Fruit fly (Drosophila melanogaster) whole organism, embryonic: ENCODE data around the gene CG4230.

Experiments
- Asciz ChIP-seq: fragments of 200-800 bp; sonication (Bioruptor generic); optimal IDR thresholded peaks from 2 replicates; lab custom pipeline; 2017; ENCODE audit warnings: missing biosample characterization, mild to moderate bottlenecking, missing genetic modification characterization, missing genetic modification reagents
- CG10366 ChIP-seq: fragments of 200-800 bp; sonication (Bioruptor generic); IDR thresholded peaks from 2 replicates; pipeline ENCODE4 v1.3.6; 2022; ENCODE audit warnings: missing biosample characterization, missing genetic modification characterization
- CG10565 ChIP-seq: fragments of 200-800 bp; sonication (Bioruptor generic); optimal IDR thresholded peaks from 3 replicates; lab custom pipeline; 2016; ENCODE audit warnings: missing biosample characterization, mild to moderate bottlenecking, missing genetic modification characterization
- CG10979 ChIP-seq: fragments of 200-800 bp; sonication (Bioruptor generic); optimal IDR thresholded peaks from 2 replicates; lab custom pipeline; 2018; ENCODE audit warnings: missing biosample characterization, mild to moderate bottlenecking, missing genetic modification characterization, moderate library complexity
- CG12219 ChIP-seq: fragments of 200-800 bp; sonication (Bioruptor generic); optimal IDR thresholded peaks from 3 replicates; lab custom pipeline; 2018; ENCODE audit warnings: missing biosample characterization, mild to moderate bottlenecking, missing genetic modification characterization
- CG12236 ChIP-seq: fragments of 200-800 bp; sonication (Bioruptor generic); optimal IDR thresholded peaks from 2 replicates; lab custom pipeline; 2016; ENCODE audit warnings: missing biosample characterization, missing genetic modification characterization
- CG14014 ChIP-seq: fragments of 200-800 bp; sonication (Bioruptor generic); IDR thresholded peaks from 2 replicates; pipeline ENCODE4 v1.3.6; 2022; ENCODE audit warnings: missing biosample characterization, missing genetic modification characterization
- CG16813 ChIP-seq: fragments of 200-800 bp; sonication (Bioruptor generic); IDR thresholded peaks from 3 replicates; pipeline ENCODE4 v1.3.6; 2022; ENCODE audit warnings: missing biosample characterization, missing genetic modification characterization; ENCODE audit not compliant: partially characterized antibody
- CG17829 ChIP-seq: fragments of 200-800 bp; optimal IDR thresholded peaks from 2 replicates; lab custom pipeline; 2019; ENCODE audit warnings: missing biosample characterization, mild to moderate bottlenecking, missing genetic modification characterization, moderate library complexity
- CG17912 ChIP-seq: fragments of 200-800 bp; sonication (Bioruptor generic); optimal IDR thresholded peaks from 2 replicates; lab custom pipeline; 2018; ENCODE audit warnings: missing biosample characterization, mild to moderate bottlenecking, missing genetic modification characterization
- CG2116 ChIP-seq: fragments of 200-800 bp; sonication (Bioruptor generic); optimal IDR thresholded peaks from 3 replicates; lab custom pipeline; 2018; ENCODE audit warnings: missing biosample characterization, mild to moderate bottlenecking, missing genetic modification characterization
- CG30431 ChIP-seq: fragments of 200-800 bp; sonication (Bioruptor generic); optimal IDR thresholded peaks from 2 replicates; lab custom pipeline; 2017; ENCODE audit warnings: missing biosample characterization, missing genetic modification characterization
- CG33213 ChIP-seq: fragments of 200-800 bp; sonication (Bioruptor generic); optimal IDR thresholded peaks from 3 replicates; lab custom pipeline; 2016; ENCODE audit warnings: missing biosample characterization, missing genetic modification characterization
- CG7357 ChIP-seq: fragments of 200-800 bp; sonication (Bioruptor generic); IDR thresholded peaks from 3 replicates; pipeline ENCODE4 v1.3.6; 2022; ENCODE audit warnings: missing biosample characterization, missing genetic modification characterization
- CG7372 ChIP-seq: fragments of 200-800 bp; sonication (Bioruptor generic); IDR thresholded peaks from 2 replicates; pipeline ENCODE4 v1.3.6; 2022; ENCODE audit warnings: missing biosample characterization, missing genetic modification characterization
- CrebB ChIP-seq: fragments of 200-800 bp; sonication (Bioruptor generic); optimal IDR thresholded peaks from 3 replicates; lab custom pipeline; 2018; ENCODE audit warnings: missing biosample characterization, mild to moderate bottlenecking, missing genetic modification characterization
- Dek ChIP-seq: fragments of 200-800 bp; sonication (Bioruptor generic); optimal IDR thresholded peaks from 3 replicates; lab custom pipeline; 2019; ENCODE audit warnings: missing biosample characterization, mild to moderate bottlenecking, missing genetic modification characterization, moderate library complexity
- Dip3 ChIP-seq: fragments of 200-800 bp; sonication (Bioruptor generic); optimal IDR thresholded peaks from 3 replicates; lab custom pipeline; 2016; ENCODE audit warnings: missing biosample characterization, missing genetic modification characterization
- Dp ChIP-seq: fragments of 200-800 bp; sonication (Bioruptor generic); optimal IDR thresholded peaks from 2 replicates; lab custom pipeline; 2018; ENCODE audit warnings: missing biosample characterization, mild to moderate bottlenecking, missing genetic modification characterization, moderate library complexity
- E2f2 ChIP-seq: fragments of 200-800 bp; sonication (Bioruptor generic); IDR thresholded peaks from 2 replicates; pipeline ENCODE4 v1.3.6; 2022; ENCODE audit warnings: missing biosample characterization, missing genetic modification characterization
- Eip74EF ChIP-seq, 2 experiments: fragments of 200-800 bp in 1 of 2; fragments of >200 bp in 1 of 2; sonication (Bioruptor generic) in 1 of 2; optimal IDR thresholded peaks; 2 replicates each; lab custom pipeline; 2017 to 2019; ENCODE audit warnings: missing biosample characterization in 2 of 2, missing genetic modification characterization in 2 of 2, mild to moderate bottlenecking in 1 of 2, moderate library complexity in 1 of 2
- HLHmδ ChIP-seq: fragments of 200-800 bp; sonication (Bioruptor generic); optimal IDR thresholded peaks from 2 replicates; lab custom pipeline; 2018; ENCODE audit warnings: missing biosample characterization, mild to moderate bottlenecking, missing genetic modification characterization, moderate library complexity
- HmgZ ChIP-seq: fragments of 200-800 bp; sonication (Bioruptor generic); optimal IDR thresholded peaks from 2 replicates; lab custom pipeline; 2018; ENCODE audit warnings: missing biosample characterization, mild to moderate bottlenecking, missing genetic modification characterization
- NFAT ChIP-seq: fragments of 200-800 bp; sonication (Bioruptor generic); IDR thresholded peaks from 2 replicates; pipeline ENCODE4 v1.3.6; 2022; ENCODE audit warnings: missing biosample characterization, missing genetic modification characterization
- Nf-YC ChIP-seq: fragments of 200-800 bp; optimal IDR thresholded peaks from 3 replicates; lab custom pipeline; 2019; ENCODE audit warnings: missing biosample characterization, mild to moderate bottlenecking, missing genetic modification characterization, moderate library complexity
- Sry-δ ChIP-seq: fragments of 200-800 bp; sonication (Bioruptor generic); optimal IDR thresholded peaks from 2 replicates; lab custom pipeline; 2016; ENCODE audit warnings: missing biosample characterization, missing genetic modification characterization
- ato ChIP-seq: fragments of 200-800 bp; sonication (Bioruptor generic); IDR thresholded peaks from 2 replicates; pipeline ENCODE4 v1.3.6; 2022; ENCODE audit warnings: missing biosample characterization, missing genetic modification characterization; ENCODE audit not compliant: partially characterized antibody
- chm ChIP-seq: fragments of 200-800 bp; sonication (Bioruptor generic); IDR thresholded peaks from 2 replicates; pipeline ENCODE4 v1.3.6; 2022; ENCODE audit warnings: missing biosample characterization, missing genetic modification characterization
- crp ChIP-seq, 2 experiments: fragments of 200-800 bp; sonication (Bioruptor generic); optimal IDR thresholded peaks; 2 replicates in 1 of 2; 3 replicates in 1 of 2; lab custom pipeline; 2017; ENCODE audit warnings: missing biosample characterization in 2 of 2, missing genetic modification characterization in 2 of 2, mild to moderate bottlenecking in 1 of 2, moderate library complexity in 1 of 2
- dmrt99B ChIP-seq: fragments of 200-800 bp; sonication (Bioruptor generic); optimal IDR thresholded peaks from 2 replicates; lab custom pipeline; 2018; ENCODE audit warnings: missing biosample characterization, mild to moderate bottlenecking, missing genetic modification characterization, moderate library complexity
- emc ChIP-seq: fragments of 200-800 bp; sonication (Bioruptor generic); optimal IDR thresholded peaks from 2 replicates; lab custom pipeline; 2016; ENCODE audit warnings: missing biosample characterization, missing genetic modification characterization
- fd96Cb ChIP-seq: fragments of 200-800 bp; sonication (Bioruptor generic); optimal IDR thresholded peaks from 2 replicates; lab custom pipeline; 2018; ENCODE audit warnings: missing biosample characterization, mild to moderate bottlenecking, missing genetic modification characterization, moderate library complexity
- grn ChIP-seq: fragments of 200-800 bp; sonication (Bioruptor generic); optimal IDR thresholded peaks from 3 replicates; lab custom pipeline; 2017; ENCODE audit warnings: missing biosample characterization, missing genetic modification characterization
- gsb-n ChIP-seq: fragments of 200-800 bp; sonication (Bioruptor generic); optimal IDR thresholded peaks from 3 replicates; lab custom pipeline; 2018; ENCODE audit warnings: missing biosample characterization, mild to moderate bottlenecking, missing genetic modification characterization
- hbn ChIP-seq: fragments of 200-800 bp; sonication (Bioruptor generic); IDR thresholded peaks from 2 replicates; pipeline ENCODE4 v1.3.6; 2022; ENCODE audit warnings: missing biosample characterization, missing genetic modification characterization; ENCODE audit not compliant: partially characterized antibody
- jigr1 ChIP-seq: fragments of 200-800 bp; sonication (Bioruptor generic); IDR thresholded peaks from 3 replicates; pipeline ENCODE4 v1.3.6; 2022; ENCODE audit warnings: missing biosample characterization, missing genetic modification characterization
- mirr ChIP-seq: fragments of 200-800 bp; sonication (Bioruptor generic); optimal IDR thresholded peaks from 3 replicates; lab custom pipeline; 2018; ENCODE audit warnings: missing biosample characterization, mild to moderate bottlenecking, missing genetic modification characterization
- org-1 ChIP-seq: fragments of 200-800 bp; sonication (Bioruptor generic); optimal IDR thresholded peaks from 2 replicates; lab custom pipeline; 2017; ENCODE audit warnings: missing biosample characterization, missing genetic modification characterization
- pfk ChIP-seq: fragments of 200-800 bp; sonication (Bioruptor generic); optimal IDR thresholded peaks from 2 replicates; lab custom pipeline; 2018; ENCODE audit warnings: missing biosample characterization, mild to moderate bottlenecking, missing genetic modification characterization, moderate library complexity
- rib ChIP-seq: fragments of 200-800 bp; sonication (Bioruptor generic); IDR thresholded peaks from 2 replicates; pipeline ENCODE4 v1.3.6; 2022; ENCODE audit warnings: missing biosample characterization, missing genetic modification characterization
- schlank ChIP-seq: fragments of 200-800 bp; sonication (Bioruptor generic); optimal IDR thresholded peaks from 2 replicates; lab custom pipeline; 2018; ENCODE audit warnings: missing biosample characterization, mild to moderate bottlenecking, missing genetic modification characterization
- scrt ChIP-seq: fragments of 200-800 bp; sonication (Bioruptor generic); optimal IDR thresholded peaks from 2 replicates; lab custom pipeline; 2018; ENCODE audit warnings: missing biosample characterization, mild to moderate bottlenecking, missing genetic modification characterization, moderate library complexity
- sisA ChIP-seq: fragments of 200-800 bp; sonication (Bioruptor generic); IDR thresholded peaks from 2 replicates; pipeline ENCODE4 v1.3.6; 2022; ENCODE audit warnings: missing biosample characterization, missing genetic modification characterization
- slou ChIP-seq: fragments of 200-800 bp; sonication (Bioruptor generic); optimal IDR thresholded peaks from 3 replicates; lab custom pipeline; 2016; ENCODE audit warnings: missing biosample characterization, missing genetic modification characterization
- sqz ChIP-seq: fragments of 200-800 bp; sonication (Bioruptor generic); optimal IDR thresholded peaks from 3 replicates; lab custom pipeline; 2018; ENCODE audit warnings: missing biosample characterization, mild to moderate bottlenecking, missing genetic modification characterization
- stc ChIP-seq: fragments of 200-800 bp; sonication (Bioruptor generic); IDR thresholded peaks from 2 replicates; pipeline ENCODE4 v1.3.6; 2022; ENCODE audit warnings: missing biosample characterization, missing genetic modification characterization
- unpg ChIP-seq: fragments of 200-800 bp; sonication (Bioruptor generic); optimal IDR thresholded peaks from 3 replicates; lab custom pipeline; 2018; ENCODE audit warnings: missing biosample characterization, mild to moderate bottlenecking, missing genetic modification characterization, moderate library complexity

CG4230 gene

dm6 chr2L:5145247-5146197 is 49.5 kb downstream of the CG4230 start (continued):
- TF ChIP-seq HLHmδ (no peak), CG16813 (GFP tag; lab: Robert Waterston, UW) (no peak), Eip74EF (GFP tag; optimal IDR thresholded peaks at IDR 0.05; lab: Kevin White, UChicago) (peak in 1 of 2 experiments; percentile 94), CG10366 (GFP tag; lab: Robert Waterston, UW) (peak; percentile 92), Nf-YC (peak; percentile 92), Sry-δ (GFP tag; lab: Kevin White, UChicago) (no peak), CG12236 (GFP tag; lab: Kevin White, UChicago) (no peak), CrebB (tag; lab: Kevin White, UChicago) (peak; percentile 49), CG7357 (GFP tag; lab: Robert Waterston, UW) (peak; percentile 90), hbn (GFP tag; lab: Robert Waterston, UW) (0 out of 2 replicates have a peak, but pooled peaks have one; percentile 12), emc (no peak), CG7372 (GFP tag; lab: Robert Waterston, UW) (peak; percentile 95), stc (GFP tag; lab: Robert Waterston, UW) (peak; percentile 98), CG10565 (GFP tag; lab: Kevin White, UChicago) (no peak), CG14014 (GFP tag; lab: Robert Waterston, UW) (peak; percentile 96), rib (GFP tag; lab: Robert Waterston, UW) (peak; percentile 93), dmrt99B (tag; lab: Kevin White, UChicago) (peak; percentile 99), sisA (GFP tag; lab: Robert Waterston, UW) (peak; percentile 90), jigr1 (GFP tag; lab: Robert Waterston, UW) (peak; percentile 93), schlank (peak; percentile 60), CG2116 (GFP tag; lab: Kevin White, UChicago) (peak; percentile 57), gsb-n (tag; lab: Kevin White, UChicago) (peak; percentile 86), crp (GFP tag; optimal IDR thresholded peaks at IDR 0.05; lab: Kevin White, UChicago) (peak in 1 of 2 experiments; percentile 56), scrt (GFP tag; lab: Kevin White, UChicago) (peak; percentile 91), org-1 (GFP tag; lab: Kevin White, UChicago) (peak; percentile 93), HmgZ (peak; percentile 84), CG30431 (GFP tag; lab: Kevin White, UChicago) (peak; percentile 63), CG10979 (tag; lab: Kevin White, UChicago) (peak; percentile 96), pfk (GFP tag; lab: Kevin White, UChicago) (no peak), Dp (GFP tag; lab: Kevin White, UChicago) (no peak), Asciz (peak; percentile 94), CG17912 (GFP tag; lab: Kevin White, UChicago) (peak; percentile 38), CG12219 (GFP tag; lab: Kevin White, UChicago) (peak; percentile 67), Dip3 (peak; percentile 12), fd96Cb (tag; lab: Kevin White, UChicago) (peak; percentile 95), CG33213 (GFP tag; lab: Kevin White, UChicago) (no peak), ato (GFP tag; lab: Robert Waterston, UW) (no peak), grn (GFP tag; lab: Kevin White, UChicago) (peak; percentile 8), NFAT (GFP tag; lab: Robert Waterston, UW) (peak; percentile 87), slou (GFP tag; lab: Kevin White, UChicago) (peak; percentile 82), Dek (tag; lab: Kevin White, UChicago) (peak; percentile 97), unpg (GFP tag; lab: Kevin White, UChicago) (peak; percentile 94), mirr (GFP tag; lab: Kevin White, UChicago) (peak; percentile 85), chm (GFP tag; lab: Robert Waterston, UW) (peak; percentile 79; the same call in 1 of the 2 replicates), CG17829 (tag; lab: Kevin White, UChicago) (peak; percentile 96), E2f2 (GFP tag; lab: Robert Waterston, UW) (peak; percentile 82), sqz (GFP tag; lab: Kevin White, UChicago) (peak; percentile 79)
